Worm (Caenorhabditis elegans) whole organism, L4 larva: ENCODE results near the gene C56E10.3.

Experiments used
- F26F4.8 ChIP-seq: fragments of 200-800 bp; sonication (Bioruptor generic); conservative IDR thresholded peaks from 2 replicates; pipeline ENCODE4 v1.3.6; 2022; ENCODE audit warnings: missing genetic modification characterization, missing compliant biosample characterization
- ama-1 ChIP-seq: fragments of 150-350 bp; optimal IDR thresholded peaks from 2 replicates; lab custom pipeline; 2014; ENCODE audit warnings: inconsistent platforms, mixed read lengths
- nhr-76 ChIP-seq: fragments of 150-350 bp; optimal IDR thresholded peaks from 2 replicates; lab custom pipeline; 2014; ENCODE audit warnings: missing biosample characterization, missing genetic modification characterization
- nhr-77 ChIP-seq: fragments of 150-350 bp; optimal IDR thresholded peaks from 2 replicates; lab custom pipeline; 2014; ENCODE audit warnings: missing biosample characterization, missing genetic modification characterization
- unc-130 ChIP-seq: sonication (generic microtip); optimal IDR thresholded peaks from 2 replicates; lab custom pipeline; 2016; ENCODE audit warnings: missing genetic modification reagents, missing genetic modification characterization, missing compliant biosample characterization

DNA sequence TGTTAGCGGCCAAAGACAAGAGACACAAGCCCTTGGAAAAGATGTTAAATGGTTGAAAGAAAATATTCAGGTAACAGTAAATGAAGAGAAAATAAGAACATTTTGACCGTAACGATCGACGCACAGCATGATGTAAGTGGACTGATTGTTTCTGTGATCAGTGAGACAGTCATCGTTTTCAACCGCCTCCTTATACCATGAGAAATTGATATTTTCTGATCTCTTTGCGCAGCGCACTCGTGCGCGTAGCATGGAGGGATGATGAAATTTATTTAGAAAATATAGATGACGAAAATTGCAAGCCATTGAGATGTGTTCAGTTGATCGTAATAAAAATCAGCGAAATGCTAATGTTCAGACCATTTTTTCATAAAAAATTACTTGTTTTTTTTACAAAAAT is 4.1 kb downstream of the C56E10.3 start:
- TF ChIP-seq nhr-76 (tag; lab: Kevin White, UChicago): no peak
- TF ChIP-seq ama-1 (lab: Kevin White, UChicago): no peak
- TF ChIP-seq F26F4.8 (GFP tag; lab: Robert Waterston, UW): no peak
- TF ChIP-seq unc-130 (GFP tag; lab: Kevin White, UChicago): no peak
- no peak for TF ChIP-seq nhr-77
